Worm (Caenorhabditis elegans): ENCODE results near the gene C44F1.1.

Gene C44F1.1

DNA sequence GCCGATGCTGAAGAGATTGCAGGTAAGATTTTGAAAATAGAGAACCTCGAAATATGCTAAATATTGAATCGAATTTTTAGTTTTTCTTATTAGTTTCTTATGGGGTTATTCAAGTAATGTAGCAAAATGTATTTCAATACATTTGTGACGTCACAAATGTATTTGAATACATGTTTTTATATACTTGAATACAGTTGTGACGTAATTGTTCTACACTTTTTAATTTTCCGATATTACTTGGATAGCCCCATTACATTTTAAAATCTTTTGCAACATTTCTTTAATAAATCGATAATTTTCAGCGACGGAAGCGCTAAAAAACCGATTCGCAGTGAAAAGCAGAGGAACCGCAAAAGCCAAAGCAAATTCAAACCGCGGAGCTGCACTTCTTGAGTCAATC lies 27.0 kb downstream of the C44F1.1 start:
- no peak for TF ChIP-seq mef-2 (tag; optimal IDR thresholded peaks at IDR 0.05)
- no peak for TF ChIP-seq nhr-19 (GFP tag; conservative IDR thresholded peaks at IDR 0.05)
- no peak for TF ChIP-seq dsc-1 (tag; optimal IDR thresholded peaks at IDR 0.05)
- TF ChIP-seq nhr-76 (tag; optimal IDR thresholded peaks at IDR 0.05): no peak
- TF ChIP-seq ama-1 (optimal IDR thresholded peaks at IDR 0.05): no peak
- TF ChIP-seq isw-1 (GFP tag; IDR thresholded peaks at IDR 0.05): no peak
- TF ChIP-seq ceh-88 (GFP tag; IDR thresholded peaks at IDR 0.05): no peak
- no peak for TF ChIP-seq jun-1 (tag; optimal IDR thresholded peaks at IDR 0.05)
- no peak for TF ChIP-seq vab-15 (tag; optimal IDR thresholded peaks at IDR 0.05)
- no peak for TF ChIP-seq pag-3 (tag; optimal IDR thresholded peaks at IDR 0.05; ENCODE audit: borderline replicate concordance, insufficient read depth)
- TF ChIP-seq sup-37 (GFP tag; optimal IDR thresholded peaks at IDR 0.05): no peak
- no peak for TF ChIP-seq nhr-28 (tag; optimal IDR thresholded peaks at IDR 0.05)
- no peak for TF ChIP-seq unc-130 (tag; optimal IDR thresholded peaks at IDR 0.05)

ce11 chrIII:3737742-3738141 lies 27.6 kb downstream of the C44F1.1 start:
- no peak for TF ChIP-seq nhr-28 (tag; optimal IDR thresholded peaks at IDR 0.05)
- no peak for TF ChIP-seq efl-1 (optimal IDR thresholded peaks at IDR 0.05)
- TF ChIP-seq efl-1 (GFP tag; optimal IDR thresholded peaks at IDR 0.05 in 1 of 2): peak in 1 of 2 experiments; percentile 35

DNA sequence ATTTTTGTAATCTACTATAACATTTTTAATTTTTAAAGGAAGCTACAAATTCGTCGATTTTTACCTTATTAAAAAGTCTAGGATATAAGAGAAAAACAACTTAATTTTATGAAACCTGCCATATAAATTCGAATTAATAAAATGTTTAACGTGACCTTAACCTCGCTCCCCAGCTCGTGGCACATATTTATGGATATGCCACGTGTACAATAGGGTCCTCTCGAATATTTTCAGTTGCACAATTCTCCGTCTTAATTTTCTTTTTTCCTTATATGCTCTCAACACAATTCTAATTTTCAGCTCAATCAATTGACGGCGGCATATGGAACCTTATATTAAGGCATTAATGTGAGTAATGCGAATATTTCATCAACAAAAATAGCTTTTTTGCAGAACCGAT lies 29.1 kb downstream of the C44F1.1 start, which contains the start of gene F34D10.4:
TSS of gene F34D10.4 (plus strand) at position 301 of the 400 bp plus-strand sequence.
- TF ChIP-seq vab-15 (tag; optimal IDR thresholded peaks at IDR 0.05): no peak
- TF ChIP-seq alr-1 (tag; optimal IDR thresholded peaks at IDR 0.05; ENCODE audit: borderline replicate concordance): no peak
- TF ChIP-seq nhr-77 (tag; optimal IDR thresholded peaks at IDR 0.05): no peak
- TF ChIP-seq egl-13 (tag; optimal IDR thresholded peaks at IDR 0.05): no peak
- no peak for TF ChIP-seq dsc-1 (tag; optimal IDR thresholded peaks at IDR 0.05)
- TF ChIP-seq hpl-2 (GFP tag; optimal IDR thresholded peaks at IDR 0.05): peak; percentile 30

- TF ChIP-seq C34B4.2 (tag; optimal IDR thresholded peaks at IDR 0.05): no peak
- no peak for TF ChIP-seq fkh-4 (tag; optimal IDR thresholded peaks at IDR 0.05; ENCODE audit: borderline replicate concordance)
- TF ChIP-seq dpl-1 (GFP tag; optimal IDR thresholded peaks at IDR 0.05): peak in 1 of 3 experiments; percentile 39
- TF ChIP-seq ceh-82 (tag; optimal IDR thresholded peaks at IDR 0.05): no peak
- TF ChIP-seq nhr-71 (tag; optimal IDR thresholded peaks at IDR 0.05): peak; percentile 58
- TF ChIP-seq ceh-63 (GFP tag; optimal IDR thresholded peaks at IDR 0.05): no peak
- TF ChIP-seq snpc-4 (tag; optimal IDR thresholded peaks at IDR 0.05): no peak
- no peak for TF ChIP-seq lin-15B (tag; optimal IDR thresholded peaks at IDR 0.05)
- TF ChIP-seq vab-15 (tag; optimal IDR thresholded peaks at IDR 0.05): no peak
- TF ChIP-seq C04F5.9 (tag; optimal IDR thresholded peaks at IDR 0.05): no peak
- TF ChIP-seq grh-1 (GFP tag; IDR thresholded peaks at IDR 0.05): no peak
- TF ChIP-seq pax-3 (tag; optimal IDR thresholded peaks at IDR 0.05): no peak
- TF ChIP-seq ceh-8 (GFP tag; optimal IDR thresholded peaks at IDR 0.05): peak; percentile 11
- TF ChIP-seq sptf-1 (tag; optimal IDR thresholded peaks at IDR 0.05): no peak
- no peak for TF ChIP-seq lsy-2 (tag; optimal IDR thresholded peaks at IDR 0.05)
- TF ChIP-seq F16B12.6 (tag; optimal IDR thresholded peaks at IDR 0.05): no peak
- TF ChIP-seq sup-37 (GFP tag; optimal IDR thresholded peaks at IDR 0.05): no peak
- TF ChIP-seq elt-2 (tag; optimal IDR thresholded peaks at IDR 0.05): no peak
- no peak for TF ChIP-seq dsc-1 (tag; optimal IDR thresholded peaks at IDR 0.05)
- TF ChIP-seq efl-3 (GFP tag; optimal IDR thresholded peaks at IDR 0.05): no peak
- TF ChIP-seq lin-13 (GFP tag; optimal IDR thresholded peaks at IDR 0.05): no peak
- TF ChIP-seq nhr-90 (tag; optimal IDR thresholded peaks at IDR 0.05; ENCODE audit: poor library complexity): no peak
- TF ChIP-seq tlp-1 (tag; optimal IDR thresholded peaks at IDR 0.05): no peak
- no peak for TF ChIP-seq swsn-7 (tag; optimal IDR thresholded peaks at IDR 0.05)
- TF ChIP-seq sox-4 (tag; optimal IDR thresholded peaks at IDR 0.05): no peak
- TF ChIP-seq Y116A8C.19 (tag; optimal IDR thresholded peaks at IDR 0.05; ENCODE audit: borderline replicate concordance): no peak
- TF ChIP-seq unc-86 (tag; optimal IDR thresholded peaks at IDR 0.05): no peak
- no peak for TF ChIP-seq hpl-2 (GFP tag; optimal IDR thresholded peaks at IDR 0.05)
- no peak for TF ChIP-seq mdl-1 (tag; optimal IDR thresholded peaks at IDR 0.05)
- no peak for TF ChIP-seq nhr-28 (tag; optimal IDR thresholded peaks at IDR 0.05)
- no peak for TF ChIP-seq ets-5 (GFP tag; IDR thresholded peaks at IDR 0.05)
- TF ChIP-seq ztf-11 (tag; optimal IDR thresholded peaks at IDR 0.05): no peak
These were observed 29.7 kb downstream of the C44F1.1 start for ce11 chrIII:3735509-3736255.

Data from whole organism, L1 larva.